Worm (Caenorhabditis elegans): ENCODE measurements around the gene gly-10.

Gene gly-10

DNA sequence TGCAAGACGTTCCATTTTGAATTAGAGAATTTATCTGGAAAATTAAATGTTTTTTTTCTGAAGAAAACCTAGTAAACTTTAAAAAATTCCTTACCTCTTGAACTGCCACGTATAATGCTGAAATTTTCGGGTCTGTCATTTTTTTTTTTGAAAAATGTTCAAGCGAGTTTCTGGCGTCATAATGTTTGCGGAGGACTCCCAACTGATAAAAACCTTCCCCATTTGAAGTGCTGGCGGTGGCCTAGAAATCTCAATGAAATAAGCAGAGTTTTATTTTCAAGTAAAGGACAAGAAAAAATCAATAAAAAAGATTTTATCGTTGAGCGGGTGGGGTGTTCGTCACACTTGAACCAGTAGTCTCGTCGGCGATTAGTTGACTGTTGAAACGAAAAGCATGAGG lies 7.8 kb downstream of the gly-10 start, which contains the start of gene icap-1:
Gene icap-1, minus strand, starts transcription at position 272 of the 400 bp plus-strand sequence.
- TF ChIP-seq lin-32 (GFP tag; optimal IDR thresholded peaks at IDR 0.05) (no peak), hlh-1 (tag; optimal IDR thresholded peaks at IDR 0.05) (no peak), ceh-43 (GFP tag; optimal IDR thresholded peaks at IDR 0.05) (no peak), nhr-2 (tag; optimal IDR thresholded peaks at IDR 0.05) (no peak), mls-2 (tag; optimal IDR thresholded peaks at IDR 0.05) (no peak), bed-3 (GFP tag; optimal IDR thresholded peaks at IDR 0.05) (no peak), zip-8 (tag; optimal IDR thresholded peaks at IDR 0.05) (no peak), sptf-1 (tag; optimal IDR thresholded peaks at IDR 0.05) (no peak), lin-13 (tag; optimal IDR thresholded peaks at IDR 0.05) (no peak), lsy-2 (tag; optimal IDR thresholded peaks at IDR 0.05) (no peak), pha-4 (tag; optimal IDR thresholded peaks at IDR 0.05) (no peak), M03D4.4 (tag; optimal IDR thresholded peaks at IDR 0.05) (no peak)

- TF ChIP-seq lsy-2 (tag; optimal IDR thresholded peaks at IDR 0.05) (peak; percentile 99), nhr-237 (tag; optimal IDR thresholded peaks at IDR 0.05) (peak; percentile 61), hlh-1 (tag; optimal IDR thresholded peaks at IDR 0.05) (peak; percentile 7), ces-1 (GFP tag; optimal IDR thresholded peaks at IDR 0.05) (peak; percentile 77), sptf-1 (tag; optimal IDR thresholded peaks at IDR 0.05) (peak; percentile 67), drap-1 (GFP tag; optimal IDR thresholded peaks at IDR 0.05) (no peak), mls-2 (tag; optimal IDR thresholded peaks at IDR 0.05) (peak; percentile 19), M03D4.4 (tag; optimal IDR thresholded peaks at IDR 0.05) (peak; percentile 57), flh-1 (GFP tag; optimal IDR thresholded peaks at IDR 0.05) (no peak), ztf-11 (tag; optimal IDR thresholded peaks at IDR 0.05) (no peak), mep-1 (tag; optimal IDR thresholded peaks at IDR 0.05) (peak; percentile 74), pha-4 (tag; optimal IDR thresholded peaks at IDR 0.05) (peak; percentile 17)
Measured at ce11 chrIV:13788652-13789051, 9.8 kb downstream of the gly-10 start, which contains the start of the genes sas-6 and Y45F10D.7. Gene sas-6 (minus strand): TSS chrIV:13788731. Gene Y45F10D.7 (plus strand): TSS chrIV:13788907.

- TF ChIP-seq M03D4.4 (tag; optimal IDR thresholded peaks at IDR 0.05) = no peak
- TF ChIP-seq zip-8 (tag; optimal IDR thresholded peaks at IDR 0.05) = no peak
- no peak for TF ChIP-seq drap-1 (GFP tag; optimal IDR thresholded peaks at IDR 0.05)
- no peak for TF ChIP-seq ceh-39 (tag; optimal IDR thresholded peaks at IDR 0.05)
- no peak for TF ChIP-seq lin-13 (tag; optimal IDR thresholded peaks at IDR 0.05)
- no peak for TF ChIP-seq ceh-43 (GFP tag; optimal IDR thresholded peaks at IDR 0.05)
- no peak for TF ChIP-seq blmp-1 (tag; optimal IDR thresholded peaks at IDR 0.05)
- no peak for TF ChIP-seq unc-39 (tag; optimal IDR thresholded peaks at IDR 0.05)
- no peak for TF ChIP-seq hlh-1 (tag; optimal IDR thresholded peaks at IDR 0.05)
- no peak for TF ChIP-seq mab-5 (tag; optimal IDR thresholded peaks at IDR 0.05)
- TF ChIP-seq ztf-11 (tag; optimal IDR thresholded peaks at IDR 0.05) = no peak
Measured at ce11 chrIV:13795249-13795909, 16.5 kb downstream of the gly-10 start.

DNA sequence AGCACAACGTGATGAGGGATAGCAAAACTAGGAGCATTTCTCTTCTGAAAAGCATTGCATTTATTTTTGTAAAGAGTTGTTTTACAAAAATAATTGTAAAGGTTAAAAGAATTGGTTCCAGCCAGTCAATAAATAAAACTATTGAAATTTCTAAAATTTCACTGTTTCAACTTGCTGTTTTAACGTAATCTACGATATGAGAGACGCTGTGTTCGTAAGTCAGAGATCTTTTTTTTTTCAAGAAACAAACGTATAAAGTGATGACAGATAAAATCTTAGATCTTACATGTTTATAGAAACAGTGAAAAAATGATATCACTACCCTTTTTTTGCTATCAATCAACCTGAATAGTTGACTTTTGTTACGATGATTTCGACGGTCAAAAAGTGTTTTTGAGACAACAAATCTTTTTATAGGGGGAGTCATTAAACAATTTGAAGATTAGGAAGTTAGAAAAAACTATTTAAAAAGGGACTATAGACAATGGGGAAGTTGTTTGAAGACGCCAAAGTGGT lies 19.0 kb downstream of the gly-10 start, which contains the start of gene Y45F10D.6:
Gene Y45F10D.6, minus strand, starts transcription at position 51 of the 516 bp plus-strand sequence.
- TF ChIP-seq lin-13 (tag; optimal IDR thresholded peaks at IDR 0.05) (no peak), nhr-2 (tag; optimal IDR thresholded peaks at IDR 0.05) (no peak), zip-8 (tag; optimal IDR thresholded peaks at IDR 0.05) (no peak), elt-1 (tag; optimal IDR thresholded peaks at IDR 0.05; ENCODE audit: borderline replicate concordance, insufficient read depth) (no peak), ces-1 (GFP tag; optimal IDR thresholded peaks at IDR 0.05) (no peak), pha-4 (tag; optimal IDR thresholded peaks at IDR 0.05) (no peak), snpc-4 (tag; optimal IDR thresholded peaks at IDR 0.05) (no peak)

DNA sequence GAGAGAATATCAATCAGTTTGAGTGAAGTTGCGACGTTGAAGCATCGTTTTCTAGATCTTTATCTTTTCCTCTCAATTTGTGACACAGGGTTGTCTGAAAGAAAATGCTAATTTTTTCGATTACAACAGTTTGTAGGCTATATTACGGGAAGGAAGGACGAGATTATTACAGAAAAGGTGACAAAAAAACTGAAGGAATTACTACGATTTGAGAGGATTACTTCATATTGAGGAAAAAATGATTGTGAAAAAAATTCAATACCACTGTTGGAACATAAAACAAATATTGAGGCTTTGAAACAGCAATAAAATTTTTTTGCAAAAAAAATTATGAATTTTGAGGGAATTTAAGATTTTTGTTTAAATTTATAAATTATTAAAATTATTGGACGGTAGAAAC lies 28.8 kb downstream of the gly-10 start, which contains the start of gene Y45F10D.14:
Gene Y45F10D.14, minus strand, starts transcription at position 101 of the 400 bp plus-strand sequence.
- TF ChIP-seq sem-2 (GFP tag; optimal IDR thresholded peaks at IDR 0.05) = no peak
- no peak for TF ChIP-seq tbx-8 (GFP tag; optimal IDR thresholded peaks at IDR 0.05)

ce11 chrIV:13820862-13821261 lies 42.0 kb downstream of the gly-10 start, which contains the start of gene Y45F10D.15:
Gene Y45F10D.15 (minus strand): TSS chrIV:13820962.
- TF ChIP-seq cnd-1 (tag; optimal IDR thresholded peaks at IDR 0.05) (no peak), mab-5 (tag; optimal IDR thresholded peaks at IDR 0.05) (no peak), nhr-237 (tag; optimal IDR thresholded peaks at IDR 0.05) (no peak), nhr-76 (tag; optimal IDR thresholded peaks at IDR 0.05) (no peak), lin-13 (tag; optimal IDR thresholded peaks at IDR 0.05) (no peak), drap-1 (GFP tag; optimal IDR thresholded peaks at IDR 0.05) (no peak), mls-2 (tag; optimal IDR thresholded peaks at IDR 0.05) (no peak), tbx-8 (GFP tag; optimal IDR thresholded peaks at IDR 0.05) (no peak), snpc-4 (tag; optimal IDR thresholded peaks at IDR 0.05) (no peak), ham-2 (GFP tag; optimal IDR thresholded peaks at IDR 0.05) (no peak), nhr-12 (tag; optimal IDR thresholded peaks at IDR 0.05) (no peak), ztf-11 (tag; optimal IDR thresholded peaks at IDR 0.05) (no peak), bed-3 (GFP tag; optimal IDR thresholded peaks at IDR 0.05) (no peak), flh-1 (GFP tag; optimal IDR thresholded peaks at IDR 0.05) (no peak), nhr-28 (tag; optimal IDR thresholded peaks at IDR 0.05) (no peak), mep-1 (tag; optimal IDR thresholded peaks at IDR 0.05) (no peak), sem-2 (GFP tag; optimal IDR thresholded peaks at IDR 0.05) (no peak), unc-62 (GFP tag; optimal IDR thresholded peaks at IDR 0.05) (no peak), lin-32 (GFP tag; optimal IDR thresholded peaks at IDR 0.05) (no peak), ceh-83 (GFP tag; optimal IDR thresholded peaks at IDR 0.05) (no peak)
